Fruit fly (Drosophila melanogaster) whole organism, embryonic: ENCODE results near the gene Vti1b.

Source experiments
- ATbp ChIP-seq: fragments of 200-800 bp; sonication (Bioruptor generic); optimal IDR thresholded peaks from 2 replicates; lab custom pipeline; 2017; ENCODE audit warnings: missing biosample characterization, mild to moderate bottlenecking, missing genetic modification characterization, missing genetic modification reagents
- Adf1 ChIP-seq: fragments of 200-800 bp; sonication (Bioruptor generic); IDR thresholded peaks from 2 replicates; pipeline ENCODE4 v1.3.6; 2022; ENCODE audit warnings: missing biosample characterization, missing genetic modification characterization
- CG10959 ChIP-seq: fragments of 200-800 bp; sonication (Bioruptor generic); IDR thresholded peaks from 2 replicates; pipeline ENCODE4 v1.3.6; 2022; ENCODE audit warnings: missing biosample characterization, missing genetic modification characterization
- CG10979 ChIP-seq: fragments of 200-800 bp; sonication (Bioruptor generic); optimal IDR thresholded peaks from 2 replicates; lab custom pipeline; 2018; ENCODE audit warnings: missing biosample characterization, mild to moderate bottlenecking, missing genetic modification characterization, moderate library complexity
- CG11504 ChIP-seq: fragments of 200-800 bp; sonication (Bioruptor generic); optimal IDR thresholded peaks from 3 replicates; lab custom pipeline; 2019; ENCODE audit warnings: missing biosample characterization, mild to moderate bottlenecking, missing genetic modification characterization, moderate library complexity
- CG11695 ChIP-seq: fragments of 200-800 bp; sonication (Bioruptor generic); IDR thresholded peaks from 3 replicates; pipeline ENCODE4 v1.3.6; 2022; ENCODE audit warnings: missing biosample characterization, missing genetic modification characterization
- CG12104 ChIP-seq: fragments of 200-800 bp; sonication (Bioruptor generic); optimal IDR thresholded peaks from 3 replicates; lab custom pipeline; 2016; ENCODE audit warnings: missing biosample characterization, missing genetic modification characterization
- CG14441 ChIP-seq: fragments of 200-800 bp; sonication (Bioruptor generic); IDR thresholded peaks from 2 replicates; pipeline ENCODE4 v1.3.6; 2022; ENCODE audit warnings: missing biosample characterization, missing genetic modification characterization
- CG17802 ChIP-seq: fragments of 200-800 bp; sonication (Bioruptor generic); optimal IDR thresholded peaks from 2 replicates; lab custom pipeline; 2018; ENCODE audit warnings: missing biosample characterization, mild to moderate bottlenecking, missing genetic modification characterization, moderate library complexity
- CG1832 ChIP-seq: fragments of 200-800 bp; sonication (Bioruptor generic); optimal IDR thresholded peaks from 2 replicates; lab custom pipeline; 2017; ENCODE audit warnings: missing biosample characterization, mild to moderate bottlenecking, missing genetic modification characterization, inconsistent platforms
- CG18476 ChIP-seq: fragments of 200-800 bp; sonication (Bioruptor generic); optimal IDR thresholded peaks from 2 replicates; lab custom pipeline; 2016; ENCODE audit warnings: missing biosample characterization, mild to moderate bottlenecking, missing genetic modification characterization
- CG2202 ChIP-seq: fragments of 200-800 bp; sonication (Bioruptor generic); optimal IDR thresholded peaks from 2 replicates; lab custom pipeline; 2018; ENCODE audit warnings: missing biosample characterization, mild to moderate bottlenecking, missing genetic modification characterization
- CG3281 ChIP-seq: fragments of 200-800 bp; sonication (Bioruptor generic); optimal IDR thresholded peaks from 3 replicates; lab custom pipeline; 2017; ENCODE audit warnings: missing biosample characterization, mild to moderate bottlenecking, missing genetic modification characterization
- CG34376 ChIP-seq: fragments of 200-800 bp; sonication (Bioruptor generic); optimal IDR thresholded peaks from 2 replicates; lab custom pipeline; 2018; ENCODE audit warnings: missing biosample characterization, mild to moderate bottlenecking, missing genetic modification characterization
- CG8089 ChIP-seq: fragments of 200-800 bp; sonication (Bioruptor generic); optimal IDR thresholded peaks from 3 replicates; lab custom pipeline; 2016; ENCODE audit warnings: missing biosample characterization, missing genetic modification characterization
- CG8478 ChIP-seq: fragments of >200 bp; optimal IDR thresholded peaks from 2 replicates; lab custom pipeline; 2018
- CG9727 ChIP-seq: fragments of 200-800 bp; sonication (Bioruptor generic); optimal IDR thresholded peaks from 3 replicates; lab custom pipeline; 2017; ENCODE audit warnings: missing biosample characterization, mild to moderate bottlenecking, missing genetic modification characterization
- CG9817 ChIP-seq: fragments of 200-800 bp; sonication (Bioruptor generic); optimal IDR thresholded peaks from 2 replicates; lab custom pipeline; 2018; ENCODE audit warnings: missing biosample characterization, mild to moderate bottlenecking, missing genetic modification characterization, moderate library complexity
- CG9932 ChIP-seq: fragments of 200-800 bp; sonication (Bioruptor generic); IDR thresholded peaks from 2 replicates; pipeline ENCODE4 v1.3.6; 2022; ENCODE audit warnings: missing biosample characterization, missing genetic modification characterization
- CkIIα-i1 ChIP-seq: fragments of 200-800 bp; sonication (Bioruptor generic); IDR thresholded peaks from 2 replicates; pipeline ENCODE4 v1.3.6; 2022; ENCODE audit warnings: missing biosample characterization, missing genetic modification characterization
- D19B ChIP-seq: fragments of 200-800 bp; sonication (Bioruptor generic); optimal IDR thresholded peaks from 2 replicates; lab custom pipeline; 2017; ENCODE audit warnings: missing biosample characterization, mild to moderate bottlenecking, missing genetic modification characterization
- ERR ChIP-seq: fragments of 200-800 bp; sonication (Bioruptor generic); optimal IDR thresholded peaks from 2 replicates; lab custom pipeline; 2016; ENCODE audit warnings: missing biosample characterization, missing genetic modification characterization
- GATAe ChIP-seq: fragments of 200-800 bp; sonication (Bioruptor generic); conservative IDR thresholded peaks from 2 replicates; pipeline ENCODE4 v1.3.6; 2022; ENCODE audit warnings: missing biosample characterization, missing genetic modification characterization
- HHEX ChIP-seq: fragments of 200-800 bp; sonication (Bioruptor generic); optimal IDR thresholded peaks from 3 replicates; lab custom pipeline; 2017; ENCODE audit warnings: missing biosample characterization, mild to moderate bottlenecking, missing genetic modification characterization, missing genetic modification reagents
- Hr39 ChIP-seq: fragments of >200 bp; optimal IDR thresholded peaks from 2 replicates; lab custom pipeline; 2017
- Jarid2 ChIP-seq: fragments of 200-800 bp; sonication (Bioruptor generic); optimal IDR thresholded peaks from 3 replicates; lab custom pipeline; 2017; ENCODE audit warnings: mild to moderate bottlenecking, missing biosample characterization, missing genetic modification reagents, missing genetic modification characterization
- MTF-1 ChIP-seq: fragments of 200-800 bp; sonication (Bioruptor generic); optimal IDR thresholded peaks from 2 replicates; lab custom pipeline; 2018; ENCODE audit warnings: missing biosample characterization, mild to moderate bottlenecking, missing genetic modification characterization, borderline replicate concordance
- Trl ChIP-seq, 3 experiments: fragments of >200 bp in 2 of 3; fragments of 200-800 bp in 1 of 3; sonication (Bioruptor generic) in 1 of 3; optimal IDR thresholded peaks; 2 replicates in 1 of 3; 3 replicates in 2 of 3; lab custom pipeline; 2016 to 2017; ENCODE audit warnings: missing biosample characterization in 1 of 3, missing genetic modification characterization in 1 of 3
- al ChIP-seq: fragments of 200-800 bp; sonication (Bioruptor generic); IDR thresholded peaks from 2 replicates; pipeline ENCODE4 v1.3.6; 2022; ENCODE audit warnings: missing biosample characterization, missing genetic modification characterization
- cato ChIP-seq: fragments of 200-800 bp; sonication (Bioruptor generic); optimal IDR thresholded peaks from 2 replicates; lab custom pipeline; 2016; ENCODE audit warnings: missing biosample characterization, missing genetic modification characterization, borderline replicate concordance
- cg ChIP-seq: fragments of 200-800 bp; sonication (Bioruptor generic); optimal IDR thresholded peaks from 3 replicates; lab custom pipeline; 2019; ENCODE audit warnings: missing biosample characterization, mild to moderate bottlenecking, missing genetic modification characterization, moderate library complexity
- chinmo ChIP-seq: fragments of 200-800 bp; sonication (Bioruptor generic); IDR thresholded peaks from 4 replicates; pipeline ENCODE4 v1.3.6; 2022; ENCODE audit warnings: missing biosample characterization, missing genetic modification characterization; ENCODE audit not compliant: partially characterized antibody
- dmrt11E ChIP-seq: fragments of 200-800 bp; sonication (Bioruptor generic); optimal IDR thresholded peaks from 3 replicates; lab custom pipeline; 2018; ENCODE audit warnings: missing biosample characterization, mild to moderate bottlenecking, missing genetic modification characterization, moderate library complexity
- dpn ChIP-seq, 2 experiments: fragments of 200-800 bp; sonication (Bioruptor generic); optimal IDR thresholded peaks; 3 replicates each; lab custom pipeline; 2016; ENCODE audit warnings: missing biosample characterization in 2 of 2, missing genetic modification characterization in 2 of 2
- fd96Cb ChIP-seq: fragments of 200-800 bp; sonication (Bioruptor generic); optimal IDR thresholded peaks from 2 replicates; lab custom pipeline; 2018; ENCODE audit warnings: missing biosample characterization, mild to moderate bottlenecking, missing genetic modification characterization, moderate library complexity
- gcm2 ChIP-seq: fragments of 200-800 bp; sonication (Bioruptor generic); optimal IDR thresholded peaks from 2 replicates; lab custom pipeline; 2016; ENCODE audit warnings: missing biosample characterization, missing genetic modification characterization
- inv ChIP-seq: fragments of 200-800 bp; sonication (Bioruptor generic); IDR thresholded peaks from 2 replicates; pipeline ENCODE4 v1.3.6; 2022; ENCODE audit warnings: missing biosample characterization, missing genetic modification characterization; ENCODE audit not compliant: partially characterized antibody
- maf-S ChIP-seq: fragments of 200-800 bp; sonication (Bioruptor generic); optimal IDR thresholded peaks from 2 replicates; lab custom pipeline; 2016; ENCODE audit warnings: missing biosample characterization, missing genetic modification characterization
- phol ChIP-seq: fragments of 200-800 bp; sonication (Bioruptor generic); optimal IDR thresholded peaks from 3 replicates; lab custom pipeline; 2018; ENCODE audit warnings: missing biosample characterization, mild to moderate bottlenecking, missing genetic modification characterization, moderate library complexity
- pum ChIP-seq: fragments of 200-800 bp; sonication (Bioruptor generic); optimal IDR thresholded peaks from 2 replicates; lab custom pipeline; 2016; ENCODE audit warnings: missing biosample characterization, missing genetic modification characterization
- repo ChIP-seq: fragments of 200-800 bp; sonication (Bioruptor generic); optimal IDR thresholded peaks from 2 replicates; lab custom pipeline; 2016; ENCODE audit warnings: missing biosample characterization, missing genetic modification characterization
- sisA ChIP-seq: fragments of 200-800 bp; sonication (Bioruptor generic); IDR thresholded peaks from 2 replicates; pipeline ENCODE4 v1.3.6; 2022; ENCODE audit warnings: missing biosample characterization, missing genetic modification characterization
- slp2 ChIP-seq: fragments of 200-800 bp; sonication (Bioruptor generic); optimal IDR thresholded peaks from 2 replicates; lab custom pipeline; 2016; ENCODE audit warnings: missing biosample characterization, missing genetic modification characterization
- stwl ChIP-seq: fragments of 200-800 bp; sonication (Bioruptor generic); optimal IDR thresholded peaks from 3 replicates; lab custom pipeline; 2018; ENCODE audit warnings: missing biosample characterization, mild to moderate bottlenecking, missing genetic modification characterization, moderate library complexity
- tll ChIP-seq, 2 experiments: fragments of 200-800 bp in 1 of 2; fragments of >200 bp in 1 of 2; sonication (Bioruptor generic) in 1 of 2; optimal IDR thresholded peaks; 2 replicates each; lab custom pipeline; 2017 to 2019; ENCODE audit warnings: missing biosample characterization in 2 of 2, missing genetic modification characterization in 2 of 2, mild to moderate bottlenecking in 1 of 2, moderate library complexity in 1 of 2
- tup ChIP-seq: fragments of 200-800 bp; sonication (Bioruptor generic); optimal IDR thresholded peaks from 2 replicates; lab custom pipeline; 2016; ENCODE audit warnings: missing biosample characterization, mild to moderate bottlenecking, missing genetic modification characterization, moderate library complexity
- usp ChIP-seq: fragments of >200 bp; optimal IDR thresholded peaks from 2 replicates; lab custom pipeline; 2017; ENCODE audit warnings: missing biosample characterization, missing genetic modification characterization
- zen2 ChIP-seq: fragments of 200-800 bp; sonication (Bioruptor generic); IDR thresholded peaks from 3 replicates; pipeline ENCODE4 v1.3.6; 2022; ENCODE audit warnings: missing biosample characterization, missing genetic modification characterization; ENCODE audit not compliant: partially characterized antibody
- zfh1 ChIP-seq: fragments of 200-800 bp; sonication (Bioruptor generic); IDR thresholded peaks from 3 replicates; pipeline ENCODE4 v1.3.6; 2022; ENCODE audit warnings: missing biosample characterization, missing genetic modification characterization

Gene Vti1b

dm6 chr3R:18398460-18398901, 1.7 kb downstream of the Vti1b start (continued):
- TF ChIP-seq CG14441 = no peak
- TF ChIP-seq GATAe = 0 out of 2 replicates have a peak, but pooled peaks have one; percentile 9
- TF ChIP-seq MTF-1 (GFP tag; lab: Kevin White, UChicago) = no peak
- TF ChIP-seq CG9932 (GFP tag; lab: Robert Waterston, UW) = no peak
- TF ChIP-seq CG8478 = no peak
- no peak for TF ChIP-seq tup (GFP tag; lab: Kevin White, UChicago)
- TF ChIP-seq CG9727 = no peak
- TF ChIP-seq al (GFP tag; lab: Robert Waterston, UW) = no peak
- no peak for TF ChIP-seq CG10979 (tag; lab: Kevin White, UChicago)
- TF ChIP-seq chinmo (GFP tag; lab: Robert Waterston, UW) = peak; percentile 81; the same call in 2 of the 4 replicates
- TF ChIP-seq tll (GFP tag; optimal IDR thresholded peaks at IDR 0.05; lab: Kevin White, UChicago) = peak in 1 of 2 experiments; percentile 33
- peak; percentile 66 for TF ChIP-seq cg (GFP tag; lab: Kevin White, UChicago)
- no peak for TF ChIP-seq CG9817 (tag; lab: Kevin White, UChicago)
- TF ChIP-seq Trl (optimal IDR thresholded peaks at IDR 0.05; lab: Kevin White, UChicago) = peak; percentile 54 to 65
- no peak for TF ChIP-seq Trl (GFP tag; optimal IDR thresholded peaks at IDR 0.05; lab: Kevin White, UChicago)
- no peak for TF ChIP-seq CG3281
- no peak for TF ChIP-seq phol (tag; lab: Kevin White, UChicago)
- no peak for TF ChIP-seq HHEX (GFP tag; lab: Kevin White, UChicago)
- peak; percentile 44 for TF ChIP-seq CG1832

DNA sequence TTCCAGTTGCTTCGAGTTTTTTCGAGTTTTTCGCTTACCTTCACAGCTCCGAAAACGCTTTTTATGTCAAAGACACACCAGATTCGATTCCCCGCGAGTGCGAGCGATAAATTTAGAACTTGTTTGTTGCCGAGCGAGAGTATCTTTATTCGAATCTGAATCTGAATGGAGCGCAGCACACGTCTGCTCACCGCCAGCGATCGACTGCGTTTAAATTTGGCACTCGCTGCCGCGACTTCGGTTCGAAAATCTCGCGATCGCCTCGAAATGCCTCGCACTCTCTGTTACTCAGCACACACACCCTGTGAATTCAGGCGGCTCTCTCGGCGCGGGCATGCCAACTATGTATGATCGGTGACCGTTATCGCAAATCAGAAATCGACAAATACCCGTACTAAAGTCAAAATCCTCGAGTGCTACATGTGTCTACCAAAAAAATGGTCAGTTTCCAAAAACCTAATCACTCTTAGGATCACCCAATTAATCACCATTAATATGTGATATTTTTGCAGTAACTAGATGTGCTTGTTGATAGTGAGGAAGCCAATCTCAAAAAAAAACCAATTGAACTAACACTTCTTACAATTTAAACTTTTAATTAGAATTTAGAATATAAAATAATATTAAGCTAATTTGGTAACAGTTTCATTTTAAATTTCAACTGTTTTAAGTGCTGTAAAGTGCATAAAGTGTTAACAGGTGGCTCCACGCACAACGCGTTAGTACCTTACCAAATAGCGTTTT, 2.3 kb downstream of the Vti1b start, which contains the start of gene Vha100-2:
Gene Vha100-2 (minus strand): TSS at position 216 of the 744 bp plus-strand sequence.
- no peak for TF ChIP-seq dmrt11E (tag; lab: Kevin White, UChicago)
- no peak for TF ChIP-seq pum (GFP tag; lab: Kevin White, UChicago)
- TF ChIP-seq CG18476 (GFP tag; lab: Kevin White, UChicago) = no peak
- TF ChIP-seq Hr39 (lab: Kevin White, UChicago) = no peak
- TF ChIP-seq CG2202 (tag; lab: Kevin White, UChicago) = no peak
- no peak for TF ChIP-seq CG17802 (tag; lab: Kevin White, UChicago)
- peak; percentile 48; the same call in 1 of the 3 replicates for TF ChIP-seq CG11695 (GFP tag; lab: Robert Waterston, UW)
- TF ChIP-seq maf-S = no peak
- TF ChIP-seq cato (GFP tag; lab: Kevin White, UChicago) = no peak
- peak; percentile 3 to 18 for TF ChIP-seq dpn (GFP tag; optimal IDR thresholded peaks at IDR 0.05; lab: Kevin White, UChicago)
- no peak for TF ChIP-seq gcm2
- no peak for TF ChIP-seq ATbp (GFP tag; lab: Kevin White, UChicago)
- TF ChIP-seq CG12104 (GFP tag; lab: Kevin White, UChicago) = no peak
- no peak for TF ChIP-seq zen2 (GFP tag; lab: Robert Waterston, UW)
- TF ChIP-seq ERR (GFP tag; lab: Kevin White, UChicago) = no peak
- TF ChIP-seq zfh1 (GFP tag; lab: Robert Waterston, UW) = peak; percentile 23; the same call in 2 of the 3 replicates
- no peak for TF ChIP-seq CG8089 (GFP tag; lab: Kevin White, UChicago)
- peak; percentile 97 for TF ChIP-seq D19B (GFP tag; lab: Kevin White, UChicago)
- no peak for TF ChIP-seq fd96Cb (tag; lab: Kevin White, UChicago)
- peak; percentile 80 for TF ChIP-seq Jarid2
- no peak for TF ChIP-seq usp (GFP tag; lab: Kevin White, UChicago)
- TF ChIP-seq CG11504 (tag; lab: Kevin White, UChicago) = peak; percentile 40
- TF ChIP-seq repo (GFP tag; lab: Kevin White, UChicago) = no peak
- TF ChIP-seq CG34376 = peak; percentile 67
- TF ChIP-seq stwl = peak; percentile 94
- no peak for TF ChIP-seq CkIIα-i1
- TF ChIP-seq inv (GFP tag; lab: Robert Waterston, UW) = no peak
- no peak for TF ChIP-seq CG10959
- TF ChIP-seq slp2 (GFP tag; lab: Kevin White, UChicago) = peak; percentile 8
- no peak for TF ChIP-seq sisA
- peak; percentile 68; the same call in 1 of the 2 replicates for TF ChIP-seq Adf1
